Worm (Caenorhabditis elegans) whole organism, L4 larva: ENCODE results near the gene gos-28.
A peak's percentile ranks its signal among the peaks of the same experiment; 100 is the strongest.

Source experiments
- D1046.2 ChIP-seq: fragments of 200-800 bp; sonication (Bioruptor generic); IDR thresholded peaks from 2 replicates; pipeline ENCODE4 v1.3.6; 2022; ENCODE audit warnings: missing genetic modification characterization, missing compliant biosample characterization
- Y105C5A.15 ChIP-seq: fragments of 200-800 bp; sonication (Bioruptor generic); IDR thresholded peaks from 2 replicates; pipeline ENCODE4 v1.3.6; 2022; ENCODE audit warnings: missing genetic modification characterization, missing compliant biosample characterization
- Y48G9A.11 ChIP-seq: fragments of 200-800 bp; sonication (Bioruptor generic); IDR thresholded peaks from 2 replicates; pipeline ENCODE4 v1.3.6; 2022; ENCODE audit warnings: missing genetic modification reagents, missing genetic modification characterization, missing compliant biosample characterization
- Y5F2A.4 ChIP-seq: fragments of 200-800 bp; sonication (Bioruptor generic); optimal IDR thresholded peaks from 2 replicates; lab custom pipeline; 2018; ENCODE audit warnings: mild to moderate bottlenecking, missing genetic modification characterization, missing compliant biosample characterization
- Y75B8A.6 ChIP-seq: fragments of 200-800 bp; sonication (Bioruptor generic); IDR thresholded peaks from 2 replicates; pipeline ENCODE4 v1.3.6; 2022; ENCODE audit warnings: missing genetic modification reagents, missing genetic modification characterization, missing compliant biosample characterization
- aha-1 ChIP-seq: fragments of 150-350 bp; peaks from one replicate; lab custom pipeline; 2014; ENCODE audit warnings: missing biosample characterization, missing genetic modification characterization
- arid-1 ChIP-seq: fragments of 200-800 bp; sonication (Bioruptor generic); conservative IDR thresholded peaks from 2 replicates; pipeline ENCODE4 v1.3.6; 2022; ENCODE audit warnings: missing genetic modification reagents, missing genetic modification characterization, missing compliant biosample characterization
- attf-4 ChIP-seq: sonication (generic microtip); optimal IDR thresholded peaks from 3 replicates; lab custom pipeline; 2017; ENCODE audit warnings: missing biosample characterization, missing genetic modification characterization
- ceh-20 ChIP-seq: fragments of 200-800 bp; sonication (Bioruptor generic); IDR thresholded peaks from 2 replicates; pipeline ENCODE4 v1.3.6; 2022; ENCODE audit warnings: missing genetic modification reagents, missing genetic modification characterization, missing compliant biosample characterization
- ces-1 ChIP-seq: fragments of 150-350 bp; sonication (generic microtip); optimal IDR thresholded peaks from 4 replicates; lab custom pipeline; 2014; ENCODE audit warnings: missing biosample characterization, missing genetic modification reagents, missing genetic modification characterization
- cey-2 ChIP-seq: sonication (generic microtip); optimal IDR thresholded peaks from 3 replicates; lab custom pipeline; 2017; ENCODE audit warnings: missing genetic modification characterization, mild to moderate bottlenecking, missing compliant biosample characterization, antibody characterized with exemption, borderline replicate concordance; ENCODE audit not compliant: insufficient read depth
- ctbp-1 ChIP-seq: fragments of 200-800 bp; sonication (Bioruptor generic); IDR thresholded peaks from 2 replicates; pipeline ENCODE4 v1.3.6; 2022; ENCODE audit warnings: missing genetic modification reagents, missing genetic modification characterization, missing compliant biosample characterization
- daf-19 ChIP-seq: fragments of 200-800 bp; sonication (Bioruptor generic); conservative IDR thresholded peaks from 2 replicates; pipeline ENCODE4 v1.3.6; 2022; ENCODE audit warnings: missing genetic modification characterization, missing compliant biosample characterization
- dmd-8 ChIP-seq: fragments of 200-800 bp; sonication (Bioruptor generic); IDR thresholded peaks from 2 replicates; pipeline ENCODE4 v1.3.6; 2022; ENCODE audit warnings: missing genetic modification characterization, missing compliant biosample characterization
- dpl-1 ChIP-seq: fragments of 150-350 bp; optimal IDR thresholded peaks from 2 replicates; lab custom pipeline; 2014; ENCODE audit warnings: missing biosample characterization, missing genetic modification reagents, missing genetic modification characterization
- dve-1 ChIP-seq: sonication (generic microtip); optimal IDR thresholded peaks from 2 replicates; lab custom pipeline; 2017; ENCODE audit warnings: antibody characterized with exemption, mild to moderate bottlenecking, missing genetic modification characterization, missing compliant biosample characterization; ENCODE audit not compliant: insufficient read depth
- fkh-10 ChIP-seq: fragments of 150-350 bp; optimal IDR thresholded peaks from 2 replicates; lab custom pipeline; 2014; ENCODE audit warnings: missing biosample characterization, missing genetic modification reagents, missing genetic modification characterization
- hif-1 ChIP-seq, 2 experiments: sonication (generic microtip); optimal IDR thresholded peaks; 2 replicates each; lab custom pipeline; 2016 to 2017; ENCODE audit warnings: missing compliant biosample characterization in 2 of 2, missing genetic modification characterization in 2 of 2, missing genetic modification reagents in 2 of 2, missing genotype in 2 of 2, mild to moderate bottlenecking in 1 of 2
- hlh-11 ChIP-seq: fragments of 200-800 bp; sonication (Bioruptor generic); optimal IDR thresholded peaks from 2 replicates; lab custom pipeline; 2018; ENCODE audit warnings: mild to moderate bottlenecking, missing genetic modification characterization, missing compliant biosample characterization
- hlh-30 ChIP-seq: sonication (generic microtip); optimal IDR thresholded peaks from 2 replicates; lab custom pipeline; 2017; ENCODE audit warnings: antibody characterized with exemption, mild to moderate bottlenecking, missing genetic modification characterization, missing compliant biosample characterization; ENCODE audit not compliant: insufficient read depth
- lin-38 ChIP-seq: fragments of 200-800 bp; sonication (Bioruptor generic); IDR thresholded peaks from 2 replicates; pipeline ENCODE4 v1.3.6; 2022; ENCODE audit warnings: missing genetic modification reagents, missing genetic modification characterization, missing compliant biosample characterization
- lsy-2 ChIP-seq, 2 experiments: fragments of 150-350 bp in 1 of 2; sonication (generic microtip) in 1 of 2; optimal IDR thresholded peaks; 2 replicates each; lab custom pipeline; 2014 to 2017; ENCODE audit warnings: missing biosample characterization in 2 of 2, missing genetic modification characterization in 2 of 2
- mep-1 ChIP-seq: fragments of 150-350 bp; sonication (generic microtip); optimal IDR thresholded peaks from 3 replicates; lab custom pipeline; 2014; ENCODE audit warnings: missing biosample characterization, missing genetic modification characterization
- mes-2 ChIP-seq: sonication (generic microtip); optimal IDR thresholded peaks from 2 replicates; lab custom pipeline; 2016; ENCODE audit warnings: missing genotype, mild to moderate bottlenecking, missing genetic modification characterization, missing compliant biosample characterization; ENCODE audit not compliant: poor library complexity, severe bottlenecking
- nhr-10 ChIP-seq: fragments of 150-350 bp; optimal IDR thresholded peaks from 2 replicates; lab custom pipeline; 2014; ENCODE audit warnings: missing biosample characterization, missing genetic modification characterization
- nhr-102 ChIP-seq: sonication (generic microtip); optimal IDR thresholded peaks from 2 replicates; lab custom pipeline; 2016; ENCODE audit warnings: mild to moderate bottlenecking, missing genetic modification characterization, moderate library complexity, missing compliant biosample characterization
- nhr-25 ChIP-seq: sonication (generic microtip); optimal IDR thresholded peaks from 2 replicates; lab custom pipeline; 2017; ENCODE audit warnings: missing genetic modification characterization, mild to moderate bottlenecking, missing compliant biosample characterization, antibody characterized with exemption, moderate library complexity, borderline replicate concordance; ENCODE audit not compliant: insufficient read depth
- nhr-41 ChIP-seq: fragments of 200-800 bp; sonication (Bioruptor generic); IDR thresholded peaks from 2 replicates; pipeline ENCODE4 v1.3.6; 2022; ENCODE audit warnings: missing genetic modification reagents, missing genetic modification characterization, missing compliant biosample characterization
- nhr-6 ChIP-seq: fragments of 150-350 bp; optimal IDR thresholded peaks from 2 replicates; lab custom pipeline; 2014; ENCODE audit warnings: missing biosample characterization, missing genetic modification characterization
- nhr-76 ChIP-seq: fragments of 150-350 bp; optimal IDR thresholded peaks from 2 replicates; lab custom pipeline; 2014; ENCODE audit warnings: missing biosample characterization, missing genetic modification characterization
- pha-4 ChIP-seq, 2 experiments: fragments of 150-350 bp in 1 of 2; fragments of 200-800 bp in 1 of 2; sonication (Bioruptor generic) in 1 of 2; IDR thresholded peaks in 1 of 2; optimal IDR thresholded peaks in 1 of 2; 2 replicates each; pipeline versions ENCODE4 v1.3.6 to Lab custom; 2014 to 2022; ENCODE audit warnings: missing genetic modification characterization in 2 of 2, missing genetic modification reagents in 2 of 2, missing biosample characterization in 1 of 2, missing compliant biosample characterization in 1 of 2
- saeg-2 ChIP-seq: fragments of 200-800 bp; sonication (Bioruptor generic); IDR thresholded peaks from 2 replicates; pipeline ENCODE4 v1.3.6; 2022; ENCODE audit warnings: missing genetic modification reagents, missing genetic modification characterization, missing compliant biosample characterization
- sdz-12 ChIP-seq: fragments of 200-800 bp; sonication (Bioruptor generic); optimal IDR thresholded peaks from 2 replicates; lab custom pipeline; 2018; ENCODE audit warnings: mild to moderate bottlenecking, missing genetic modification characterization, missing compliant biosample characterization
- spr-3 ChIP-seq: fragments of 200-800 bp; sonication (Bioruptor generic); optimal IDR thresholded peaks from 2 replicates; lab custom pipeline; 2018; ENCODE audit warnings: mild to moderate bottlenecking, missing genetic modification characterization, missing compliant biosample characterization
- tag-97 ChIP-seq: fragments of 200-800 bp; sonication (Bioruptor generic); IDR thresholded peaks from 2 replicates; pipeline ENCODE4 v1.3.6; 2022; ENCODE audit warnings: missing genetic modification characterization, missing compliant biosample characterization
- unc-62 ChIP-seq, 3 experiments: fragments of 150-350 bp in 1 of 3; sonication (generic microtip); optimal IDR thresholded peaks in 2 of 3; peaks in 1 of 3; 1 replicate in 1 of 3; 2 replicates in 2 of 3; lab custom pipeline; 2014 to 2017; ENCODE audit warnings: missing biosample characterization in 3 of 3, missing genetic modification characterization in 3 of 3, missing genetic modification reagents in 3 of 3, missing genotype in 1 of 3
- zag-1 ChIP-seq: fragments of 150-350 bp; optimal IDR thresholded peaks from 2 replicates; lab custom pipeline; 2014; ENCODE audit warnings: missing biosample characterization, missing genetic modification characterization
- zfp-3 ChIP-seq: fragments of 200-800 bp; sonication (Bioruptor generic); conservative IDR thresholded peaks from 2 replicates; pipeline ENCODE4 v1.3.6; 2022; ENCODE audit warnings: missing genetic modification reagents, missing genetic modification characterization, missing compliant biosample characterization
- zip-2 ChIP-seq: fragments of 150-350 bp; optimal IDR thresholded peaks from 2 replicates; lab custom pipeline; 2014; ENCODE audit warnings: missing biosample characterization, missing genetic modification characterization
- ztf-11 ChIP-seq: fragments of 150-350 bp; optimal IDR thresholded peaks from 2 replicates; lab custom pipeline; 2014; ENCODE audit warnings: missing biosample characterization, missing genetic modification characterization

The gos-28 gene

DNA sequence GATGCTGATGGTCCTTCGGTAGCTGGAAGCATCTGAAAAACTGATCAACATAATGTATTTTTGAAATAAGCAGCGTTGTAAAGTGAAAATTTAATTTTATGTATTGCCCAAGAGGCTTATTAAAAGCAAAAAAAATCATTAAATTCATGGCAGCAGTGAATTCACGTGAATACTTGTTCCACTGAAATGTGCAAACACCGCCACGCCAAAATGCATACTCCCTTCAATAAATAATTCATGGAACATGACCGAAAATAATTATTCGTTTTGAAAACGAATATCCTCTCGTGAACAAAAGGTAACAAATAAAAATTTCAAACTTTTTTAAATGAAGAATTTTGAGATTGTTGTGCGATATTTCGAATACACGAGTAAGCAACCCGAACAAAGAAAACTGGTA lies 8.4 kb upstream of the gos-28 start, which contains the start of gene F08F8.10 (continued):
- TF ChIP-seq zag-1 (tag; lab: Kevin White, UChicago): no peak
- no peak for TF ChIP-seq attf-4 (tag; lab: Kevin White, UChicago)
- no peak for TF ChIP-seq nhr-102
- TF ChIP-seq nhr-41 (GFP tag; lab: Robert Waterston, UW): no peak
- TF ChIP-seq nhr-10: no peak
- TF ChIP-seq mep-1: no peak
- TF ChIP-seq nhr-76 (tag; lab: Kevin White, UChicago): no peak
- TF ChIP-seq unc-62 (GFP tag; optimal IDR thresholded peaks at IDR 0.05 in 1 of 2; lab: Kevin White, UChicago): peak in 1 of 2 experiments; percentile 81
- TF ChIP-seq unc-62 (tag; optimal IDR thresholded peaks at IDR 0.05; lab: Kevin White, UChicago): no peak
- peak; percentile 91 for TF ChIP-seq hlh-30 (tag; lab: Kevin White, UChicago)
- no peak for TF ChIP-seq tag-97 (GFP tag; lab: Robert Waterston, UW)
- TF ChIP-seq nhr-6: peak; percentile 28
- TF ChIP-seq lsy-2 (tag; optimal IDR thresholded peaks at IDR 0.05; lab: Kevin White, UChicago): peak in 1 of 2 experiments; percentile 67
- peak; percentile 71 for TF ChIP-seq mes-2 (tag; lab: Kevin White, UChicago)
- TF ChIP-seq Y75B8A.6: no peak
- no peak for TF ChIP-seq Y48G9A.11 (GFP tag; lab: Robert Waterston, UW)
- no peak for TF ChIP-seq ztf-11
- TF ChIP-seq hif-1 (tag; optimal IDR thresholded peaks at IDR 0.05; lab: Kevin White, UChicago): peak in 1 of 2 experiments; percentile 11
- no peak for TF ChIP-seq spr-3 (GFP tag; lab: Kevin White, UChicago)
- TF ChIP-seq hlh-11 (tag; lab: Kevin White, UChicago): peak; percentile 4
- TF ChIP-seq arid-1 (GFP tag; lab: Robert Waterston, UW): no peak
- TF ChIP-seq Y105C5A.15 (GFP tag; lab: Robert Waterston, UW): no peak
- no peak for TF ChIP-seq D1046.2 (GFP tag; lab: Robert Waterston, UW)
- TF ChIP-seq pha-4 (GFP tag; IDR thresholded peaks at IDR 0.05; lab: Robert Waterston, UW): no peak
- TF ChIP-seq pha-4 (tag; optimal IDR thresholded peaks at IDR 0.05; lab: Kevin White, UChicago): no peak
- TF ChIP-seq ces-1 (GFP tag; lab: Kevin White, UChicago): no peak
- TF ChIP-seq zip-2 (tag; lab: Kevin White, UChicago): no peak
- TF ChIP-seq sdz-12 (GFP tag; lab: Kevin White, UChicago): no peak
- TF ChIP-seq dpl-1 (GFP tag; lab: Kevin White, UChicago): peak; percentile 62
- no peak for TF ChIP-seq fkh-10 (GFP tag; lab: Kevin White, UChicago)
- no peak for TF ChIP-seq ceh-20 (GFP tag; lab: Robert Waterston, UW)
- TF ChIP-seq dmd-8: no peak
- no peak for TF ChIP-seq cey-2
- no peak for TF ChIP-seq saeg-2
- no peak for TF ChIP-seq nhr-25 (tag; lab: Kevin White, UChicago)
- peak; percentile 25 for TF ChIP-seq dve-1
- TF ChIP-seq zfp-3 (GFP tag; lab: Robert Waterston, UW): no peak
- no peak for TF ChIP-seq aha-1 (tag; lab: Kevin White, UChicago)
- peak; percentile 56 for TF ChIP-seq lin-38 (GFP tag; lab: Robert Waterston, UW)
- TF ChIP-seq Y5F2A.4 (GFP tag; lab: Kevin White, UChicago): no peak
- 0 out of 2 replicates have a peak, but pooled peaks have one; percentile 38 for TF ChIP-seq daf-19 (GFP tag; lab: Robert Waterston, UW)
- TF ChIP-seq ctbp-1 (GFP tag; lab: Robert Waterston, UW): 0 out of 2 replicates have a peak, but pooled peaks have one; percentile 15
